Worm (Caenorhabditis elegans): ENCODE results near the gene Y51A2B.2.

Gene Y51A2B.2

ce11 chrV:18389046-18389445, 14.8 kb downstream of the Y51A2B.2 start, which contains the start of the genes Y51A2B.4 and Y51A2B.5:
Y51A2B.4 (minus strand) TSS chrV:18389146.
Y51A2B.5 (plus strand) TSS chrV:18389277.
- no peak for TF ChIP-seq syd-9 (tag; optimal IDR thresholded peaks at IDR 0.05)
- TF ChIP-seq nfya-1 (tag; optimal IDR thresholded peaks at IDR 0.05) = no peak
- no peak for TF ChIP-seq ceh-6 (GFP tag; optimal IDR thresholded peaks at IDR 0.05)
- no peak for TF ChIP-seq ceh-18 (tag; optimal IDR thresholded peaks at IDR 0.05)
- no peak for TF ChIP-seq tbx-2 (tag; optimal IDR thresholded peaks at IDR 0.05)

DNA sequence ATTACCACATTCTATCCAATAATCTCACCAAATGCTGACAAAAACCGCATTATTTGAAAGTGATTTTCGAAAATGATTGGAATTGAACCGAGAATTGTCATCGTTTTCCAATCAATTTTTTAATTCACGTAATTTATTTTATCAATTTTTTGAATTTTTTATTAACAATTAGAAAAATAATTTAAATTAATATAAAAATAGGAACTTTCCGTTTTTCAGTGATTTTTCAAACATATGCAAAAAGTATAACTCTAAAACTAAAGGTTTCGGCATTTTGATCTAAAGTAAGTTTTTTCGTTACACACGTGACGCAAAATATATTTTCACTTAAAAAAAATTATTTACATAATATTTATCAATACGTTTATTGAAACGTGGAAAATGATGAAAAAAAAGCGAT, 19.9 kb downstream of the Y51A2B.2 start, which contains the start of gene Y51A2B.6:
Gene Y51A2B.6 (minus strand): TSS at position 101 of the 400 bp plus-strand sequence.
- TF ChIP-seq zip-5 (tag; optimal IDR thresholded peaks at IDR 0.05) = no peak
- TF ChIP-seq hlh-13 (GFP tag; optimal IDR thresholded peaks at IDR 0.05) = no peak
- no peak for TF ChIP-seq ceh-2 (tag; optimal IDR thresholded peaks at IDR 0.05)
- no peak for TF ChIP-seq tbx-7 (tag; optimal IDR thresholded peaks at IDR 0.05)
- TF ChIP-seq elt-4 (tag; optimal IDR thresholded peaks at IDR 0.05) = no peak
- TF ChIP-seq pax-1 (tag; optimal IDR thresholded peaks at IDR 0.05) = no peak
- TF ChIP-seq npax-4 (tag; optimal IDR thresholded peaks at IDR 0.05) = no peak
- TF ChIP-seq ceh-19 (GFP tag; optimal IDR thresholded peaks at IDR 0.05) = no peak
- TF ChIP-seq unc-3 (GFP tag; conservative IDR thresholded peaks at IDR 0.05) = no peak
- TF ChIP-seq unc-3 (tag; optimal IDR thresholded peaks at IDR 0.05) = no peak
- TF ChIP-seq ceh-30 (tag; optimal IDR thresholded peaks at IDR 0.05) = no peak
- no peak for TF ChIP-seq sdc-2 (tag; optimal IDR thresholded peaks at IDR 0.05)
- TF ChIP-seq hlh-8 (tag; optimal IDR thresholded peaks at IDR 0.05) = no peak
- TF ChIP-seq C08G9.2 (tag; optimal IDR thresholded peaks at IDR 0.05) = no peak
- TF ChIP-seq ttx-3 (tag; optimal IDR thresholded peaks at IDR 0.05) = no peak

ce11 chrV:18395649-18396048, 21.4 kb downstream of the Y51A2B.2 start, which contains the start of gene Y51A2B.9:
Y51A2B.9 (minus strand) TSS chrV:18395749.
- TF ChIP-seq zip-5 (tag; optimal IDR thresholded peaks at IDR 0.05) (no peak), C08G9.2 (tag; optimal IDR thresholded peaks at IDR 0.05) (no peak), tbx-2 (tag; optimal IDR thresholded peaks at IDR 0.05) (no peak), ceh-48 (tag; optimal IDR thresholded peaks at IDR 0.05) (no peak), Y22D7AL.16 (tag; optimal IDR thresholded peaks at IDR 0.05) (no peak), ceh-18 (tag; optimal IDR thresholded peaks at IDR 0.05) (no peak)

DNA sequence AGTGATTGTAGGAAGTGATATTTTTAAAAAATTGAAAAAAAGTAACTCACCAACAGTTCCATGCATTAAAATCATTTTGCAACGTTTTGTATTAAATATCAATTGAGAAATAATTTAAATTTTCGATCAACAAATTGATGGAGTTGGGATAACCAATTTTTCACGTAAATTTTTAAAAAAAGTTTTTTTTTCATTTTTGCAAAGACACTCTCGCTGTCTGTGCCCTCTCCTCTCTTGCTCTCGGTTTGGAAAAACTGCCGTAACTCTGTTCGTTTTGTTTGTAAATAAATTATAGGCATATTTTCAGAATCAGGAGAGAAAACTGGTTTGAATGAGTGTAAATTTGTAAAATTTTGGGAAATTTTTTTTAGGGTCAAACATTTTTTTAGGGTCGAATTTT, 23.5 kb downstream of the Y51A2B.2 start, which contains the start of gene Y51A2B.16:
Gene Y51A2B.16 (minus strand): TSS at position 101 of the 400 bp plus-strand sequence.
- no peak for TF ChIP-seq Y22D7AL.16 (tag; optimal IDR thresholded peaks at IDR 0.05)
- no peak for TF ChIP-seq unc-55 (GFP tag; optimal IDR thresholded peaks at IDR 0.05)

- TF ChIP-seq T23F11.4 (GFP tag; optimal IDR thresholded peaks at IDR 0.05) (no peak), odd-2 (tag; optimal IDR thresholded peaks at IDR 0.05) (no peak), rnt-1 (tag; optimal IDR thresholded peaks at IDR 0.05) (no peak), unc-86 (tag; optimal IDR thresholded peaks at IDR 0.05) (no peak), elt-4 (tag; optimal IDR thresholded peaks at IDR 0.05) (no peak), eyg-1 (tag; optimal IDR thresholded peaks at IDR 0.05) (no peak), pha-4 (tag; optimal IDR thresholded peaks at IDR 0.05) (no peak), dmd-4 (tag; optimal IDR thresholded peaks at IDR 0.05; ENCODE audit: borderline replicate concordance) (no peak), unc-42 (tag; optimal IDR thresholded peaks at IDR 0.05) (no peak), nhr-232 (tag; optimal IDR thresholded peaks at IDR 0.05) (no peak), fkh-6 (tag; optimal IDR thresholded peaks at IDR 0.05) (no peak), C08G9.2 (tag; optimal IDR thresholded peaks at IDR 0.05) (no peak), ref-2 (tag; optimal IDR thresholded peaks at IDR 0.05) (no peak), ttx-3 (tag; optimal IDR thresholded peaks at IDR 0.05) (no peak), tbx-7 (tag; optimal IDR thresholded peaks at IDR 0.05) (no peak), zip-5 (tag; optimal IDR thresholded peaks at IDR 0.05) (no peak), elt-2 (tag; optimal IDR thresholded peaks at IDR 0.05) (no peak), unc-55 (GFP tag; optimal IDR thresholded peaks at IDR 0.05) (no peak), hlh-13 (GFP tag; optimal IDR thresholded peaks at IDR 0.05) (no peak), pax-1 (tag; optimal IDR thresholded peaks at IDR 0.05) (no peak)
Observed at ce11 chrV:18402743-18403142, 28.4 kb downstream of the Y51A2B.2 start.

Measured in whole organism, late embryonic.